Worm (Caenorhabditis elegans) whole organism, late embryonic: ENCODE data around the gene Y69H2.1.

Experiments
- ama-1 ChIP-seq: fragments of 150-350 bp; optimal IDR thresholded peaks from 2 replicates; lab custom pipeline; 2014
- ceh-19 ChIP-seq: fragments of 200-800 bp; sonication (Bioruptor generic); optimal IDR thresholded peaks from 2 replicates; lab custom pipeline; 2018; ENCODE audit warnings: mild to moderate bottlenecking, missing genetic modification characterization, missing compliant biosample characterization
- ceh-30 ChIP-seq: fragments of 150-350 bp; optimal IDR thresholded peaks from 2 replicates; lab custom pipeline; 2014; ENCODE audit warnings: missing biosample characterization, missing genetic modification characterization
- ceh-34 ChIP-seq: sonication (generic microtip); optimal IDR thresholded peaks from 2 replicates; lab custom pipeline; 2016; ENCODE audit warnings: mild to moderate bottlenecking, missing genetic modification characterization, missing compliant biosample characterization
- hlh-13 ChIP-seq: fragments of 200-800 bp; sonication (Bioruptor generic); optimal IDR thresholded peaks from 2 replicates; lab custom pipeline; 2018; ENCODE audit warnings: mild to moderate bottlenecking, missing genetic modification characterization, missing compliant biosample characterization
- nfya-1 ChIP-seq: sonication (generic microtip); optimal IDR thresholded peaks from 2 replicates; lab custom pipeline; 2017; ENCODE audit warnings: missing genetic modification characterization, mild to moderate bottlenecking, missing compliant biosample characterization, antibody characterized with exemption, moderate library complexity
- nhr-232 ChIP-seq: sonication (generic microtip); optimal IDR thresholded peaks from 2 replicates; lab custom pipeline; 2016; ENCODE audit warnings: missing genetic modification characterization, missing compliant biosample characterization
- pha-4 ChIP-seq: fragments of 150-350 bp; optimal IDR thresholded peaks from 2 replicates; lab custom pipeline; 2018; ENCODE audit warnings: missing biosample characterization, missing genetic modification reagents, missing genetic modification characterization
- ttx-3 ChIP-seq: sonication (generic microtip); optimal IDR thresholded peaks from 2 replicates; lab custom pipeline; 2016; ENCODE audit warnings: missing genetic modification reagents, missing genetic modification characterization, missing compliant biosample characterization

ce11 chrV:18577458-18578078 lies 44.8 kb downstream of the Y69H2.1 start:
- TF ChIP-seq ama-1 (lab: Kevin White, UChicago) (no peak), ceh-19 (GFP tag; lab: Kevin White, UChicago) (no peak), pha-4 (tag; lab: Kevin White, UChicago) (no peak), nfya-1 (tag; lab: Kevin White, UChicago) (no peak), ceh-34 (tag; lab: Kevin White, UChicago) (no peak), nhr-232 (tag; lab: Kevin White, UChicago) (no peak), ceh-30 (tag; lab: Kevin White, UChicago) (no peak), hlh-13 (GFP tag; lab: Kevin White, UChicago) (no peak), ttx-3 (tag; lab: Kevin White, UChicago) (no peak)
